Worm (Caenorhabditis elegans): ENCODE results near the gene mrpl-45.

DNA sequence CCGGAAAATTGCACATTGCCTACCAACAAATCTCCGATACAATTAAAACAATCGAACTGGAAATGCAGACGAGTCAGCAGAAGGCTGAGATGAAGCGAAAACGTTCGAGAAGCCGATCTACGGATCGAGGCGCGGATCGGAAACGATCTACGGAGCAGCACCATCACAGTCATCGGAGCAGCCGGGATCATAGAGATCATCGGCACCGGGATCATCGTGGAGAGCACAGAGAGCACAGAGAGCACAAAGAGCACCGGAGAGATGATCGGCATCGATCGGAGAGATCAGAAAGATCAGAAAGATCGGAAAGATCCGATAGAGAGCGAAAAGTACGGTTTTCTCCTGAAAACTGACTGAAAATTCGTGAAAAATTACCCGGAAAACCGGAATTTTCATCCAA is 3.6 kb upstream of the mrpl-45 start:
- TF ChIP-seq nhr-28 (tag; optimal IDR thresholded peaks at IDR 0.05) (no peak), mdl-1 (tag; optimal IDR thresholded peaks at IDR 0.05) (no peak), tbx-2 (tag; optimal IDR thresholded peaks at IDR 0.05) (no peak)
